ENCODE assay signal across 4 worm cellular contexts in the genomic region with DNA sequence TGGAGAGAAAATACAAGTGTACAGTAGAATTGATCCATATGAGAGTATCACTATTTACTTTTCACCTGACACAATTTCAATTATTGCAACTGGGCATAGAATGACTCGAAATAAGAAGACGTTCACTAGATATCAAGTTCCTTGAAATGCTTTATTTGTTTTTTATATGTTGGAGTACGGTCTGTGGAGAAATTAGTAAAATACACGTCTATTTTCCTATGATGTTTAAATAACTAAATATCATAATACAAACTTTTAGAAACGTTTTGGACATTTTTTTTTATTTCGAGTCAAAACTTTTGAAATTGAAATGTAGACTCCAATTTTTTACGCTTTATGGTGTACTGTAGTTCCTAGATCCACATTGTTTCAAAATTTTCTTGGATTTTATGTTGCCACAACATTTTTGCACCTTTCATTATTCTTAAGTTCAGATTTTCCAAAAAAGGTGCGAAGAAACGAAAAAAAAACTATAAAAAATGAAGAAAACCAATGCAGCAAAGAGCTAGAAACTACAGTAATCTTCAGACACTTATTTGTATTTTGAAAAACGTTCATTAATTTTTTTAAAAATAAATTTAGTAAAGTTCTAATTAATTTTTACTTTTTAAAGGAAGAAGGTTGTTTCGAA.
TF ChIP-seq lines count a peak whose summit lies in the region.

No protein-coding gene starts in this region.

TF ChIP-seq in whole organism, L1 larva, 84 proteins besides CTCF, POLR2A, EP300 and RAD21 (continued from another document):
- TF ChIP-seq lin-35 (GFP tag; optimal IDR thresholded peaks at IDR 0.05; lab: Kevin White, UChicago) (peak in 1 of 2 experiments; percentile 16), jun-1 (tag; optimal IDR thresholded peaks at IDR 0.05; lab: Kevin White, UChicago) (no peak), lin-39 (tag; optimal IDR thresholded peaks at IDR 0.05; lab: Kevin White, UChicago) (peak; percentile 12), lsy-2 (tag; optimal IDR thresholded peaks at IDR 0.05; lab: Kevin White, UChicago) (peak in 1 of 2 experiments; percentile 20), pag-3 (tag; optimal IDR thresholded peaks at IDR 0.05; lab: Kevin White, UChicago; ENCODE audit: borderline replicate concordance, insufficient read depth) (no peak), ceh-88 (GFP tag; IDR thresholded peaks at IDR 0.05; lab: Robert Waterston, UW) (no peak), blmp-1 (tag; optimal IDR thresholded peaks at IDR 0.05; lab: Kevin White, UChicago) (no peak)

TF ChIP-seq in whole organism, L2 larva, 48 proteins besides CTCF, POLR2A, EP300 and RAD21 (continued from another document):
- no peak for TF ChIP-seq mbf-1 (tag; optimal IDR thresholded peaks at IDR 0.05; lab: Kevin White, UChicago)
- TF ChIP-seq Y55F3AM.14 (GFP tag; optimal IDR thresholded peaks at IDR 0.05; lab: Kevin White, UChicago), result peak; percentile 15

TF ChIP-seq in whole organism, L3 larva, 47 proteins besides CTCF, POLR2A, EP300 and RAD21 (continued from another document):
- TF ChIP-seq nhr-25 (tag; optimal IDR thresholded peaks at IDR 0.05; lab: Kevin White, UChicago) (no peak), zag-1 (tag; optimal IDR thresholded peaks at IDR 0.05; lab: Kevin White, UChicago) (no peak), egl-27 (tag; optimal IDR thresholded peaks at IDR 0.05; lab: Kevin White, UChicago) (no peak), mml-1 (tag; optimal IDR thresholded peaks at IDR 0.05; lab: Kevin White, UChicago) (no peak), eor-1 (tag; optimal IDR thresholded peaks at IDR 0.05; lab: Kevin White, UChicago) (no peak), ZK546.5 (tag; optimal IDR thresholded peaks at IDR 0.05; lab: Kevin White, UChicago) (no peak), daf-12 (tag; optimal IDR thresholded peaks at IDR 0.05; lab: Kevin White, UChicago) (no peak), fkh-10 (GFP tag; optimal IDR thresholded peaks at IDR 0.05; lab: Kevin White, UChicago) (no peak), elt-1 (tag; optimal IDR thresholded peaks at IDR 0.05; lab: Kevin White, UChicago) (no peak), nhr-43 (tag; optimal IDR thresholded peaks at IDR 0.05; lab: Kevin White, UChicago; ENCODE audit: poor library complexity, severe bottlenecking) (peak; percentile 66), ztf-4 (tag; optimal IDR thresholded peaks at IDR 0.05; lab: Kevin White, UChicago) (peak; percentile 32), ceh-9 (tag; optimal IDR thresholded peaks at IDR 0.05; lab: Kevin White, UChicago) (no peak), fkh-2 (tag; optimal IDR thresholded peaks at IDR 0.05; lab: Kevin White, UChicago) (no peak), pha-4 (tag; optimal IDR thresholded peaks at IDR 0.05; lab: Kevin White, UChicago) (no peak), ama-1 (optimal IDR thresholded peaks at IDR 0.05; lab: Kevin White, UChicago) (peak; percentile 81)

TF ChIP-seq in whole organism, L4 larva, 104 proteins besides CTCF, POLR2A, EP300 and RAD21 (continued from another document):
- TF ChIP-seq unc-62 (GFP tag; optimal IDR thresholded peaks at IDR 0.05 in 1 of 2; lab: Kevin White, UChicago) (no peak), unc-62 (tag; optimal IDR thresholded peaks at IDR 0.05; lab: Kevin White, UChicago) (no peak), T26A8.4 (GFP tag; IDR thresholded peaks at IDR 0.05; lab: Robert Waterston, UW) (peak; percentile 81; the same call in 1 of the 2 replicates), dmd-6 (GFP tag; IDR thresholded peaks at IDR 0.05; lab: Robert Waterston, UW) (no peak), nhr-48 (tag; optimal IDR thresholded peaks at IDR 0.05; lab: Kevin White, UChicago) (peak; percentile 38), nhr-42 (GFP tag; IDR thresholded peaks at IDR 0.05; lab: Robert Waterston, UW) (no peak), zfp-3 (GFP tag; conservative IDR thresholded peaks at IDR 0.05; lab: Robert Waterston, UW) (peak; percentile 70; the same call in 1 of the 2 replicates), gei-8 (GFP tag; optimal IDR thresholded peaks at IDR 0.05; lab: Kevin White, UChicago) (peak; percentile 34), F44E2.7 (GFP tag; IDR thresholded peaks at IDR 0.05; lab: Robert Waterston, UW) (no peak), dve-1 (tag; optimal IDR thresholded peaks at IDR 0.05; lab: Kevin White, UChicago; ENCODE audit: insufficient read depth) (peak; percentile 1), duxl-1 (tag; optimal IDR thresholded peaks at IDR 0.05; lab: Kevin White, UChicago; ENCODE audit: poor library complexity) (peak; percentile 47), lsy-2 (tag; optimal IDR thresholded peaks at IDR 0.05; lab: Kevin White, UChicago) (peak in 1 of 2 experiments; percentile 53), Y75B8A.6 (GFP tag; IDR thresholded peaks at IDR 0.05; lab: Robert Waterston, UW) (0 out of 2 replicates have a peak, but pooled peaks have one; percentile 51), sdz-12 (GFP tag; optimal IDR thresholded peaks at IDR 0.05; lab: Kevin White, UChicago) (peak; percentile 83), ceh-20 (GFP tag; IDR thresholded peaks at IDR 0.05; lab: Robert Waterston, UW) (no peak), ZK546.5 (tag; optimal IDR thresholded peaks at IDR 0.05; lab: Kevin White, UChicago) (no peak), vab-7 (GFP tag; IDR thresholded peaks at IDR 0.05; lab: Robert Waterston, UW) (no peak), aha-1 (tag; lab: Kevin White, UChicago) (peak; percentile 53), ces-1 (GFP tag; optimal IDR thresholded peaks at IDR 0.05; lab: Kevin White, UChicago) (no peak)
